Fruit fly (Drosophila melanogaster) whole organism, embryonic: Measurements from ENCODE around the gene siz.

Experiments
- Atf6 ChIP-seq: fragments of 200-800 bp; sonication (Bioruptor generic); IDR thresholded peaks from 2 replicates; pipeline ENCODE4 v1.3.6; 2022; ENCODE audit warnings: missing biosample characterization, missing genetic modification characterization
- Awh ChIP-seq: fragments of 200-800 bp; sonication (Bioruptor generic); IDR thresholded peaks from 2 replicates; pipeline ENCODE4, ENCODE4 v1.3.6; 2022; ENCODE audit warnings: missing biosample characterization, missing genetic modification characterization
- C15 ChIP-seq: fragments of 200-800 bp; sonication (Bioruptor generic); IDR thresholded peaks from 3 replicates; pipeline ENCODE4 v1.3.6; 2022; ENCODE audit warnings: missing biosample characterization, missing genetic modification characterization
- CG12299 ChIP-seq: fragments of 200-800 bp; sonication (Bioruptor generic); optimal IDR thresholded peaks from 2 replicates; lab custom pipeline; 2018; ENCODE audit warnings: missing biosample characterization, mild to moderate bottlenecking, missing genetic modification characterization
- CG1233 ChIP-seq: fragments of 200-800 bp; sonication (Bioruptor generic); optimal IDR thresholded peaks from 4 replicates; lab custom pipeline; 2018; ENCODE audit warnings: missing biosample characterization, mild to moderate bottlenecking, missing genetic modification characterization
- CG12744 ChIP-seq: fragments of 200-800 bp; sonication (Bioruptor generic); optimal IDR thresholded peaks from 2 replicates; lab custom pipeline; 2016; ENCODE audit warnings: missing biosample characterization, missing genetic modification characterization
- CG15479 ChIP-seq: fragments of 200-800 bp; sonication (Bioruptor generic); optimal IDR thresholded peaks from 3 replicates; lab custom pipeline; 2019; ENCODE audit warnings: missing biosample characterization, mild to moderate bottlenecking, missing genetic modification characterization, moderate library complexity
- CG16863 ChIP-seq: fragments of 200-800 bp; sonication (Bioruptor generic); optimal IDR thresholded peaks from 3 replicates; lab custom pipeline; 2016; ENCODE audit warnings: missing biosample characterization, missing genetic modification characterization
- CG17568 ChIP-seq: fragments of 200-800 bp; sonication (Bioruptor generic); optimal IDR thresholded peaks from 2 replicates; lab custom pipeline; 2018; ENCODE audit warnings: missing biosample characterization, mild to moderate bottlenecking, missing genetic modification characterization, moderate library complexity
- CG2116 ChIP-seq: fragments of 200-800 bp; sonication (Bioruptor generic); optimal IDR thresholded peaks from 3 replicates; lab custom pipeline; 2018; ENCODE audit warnings: missing biosample characterization, mild to moderate bottlenecking, missing genetic modification characterization
- CG2678 ChIP-seq: fragments of 200-800 bp; sonication (Bioruptor generic); optimal IDR thresholded peaks from 3 replicates; lab custom pipeline; 2019; ENCODE audit warnings: missing biosample characterization, mild to moderate bottlenecking, missing genetic modification characterization, moderate library complexity
- CG31388 ChIP-seq: fragments of 200-800 bp; sonication (Bioruptor generic); optimal IDR thresholded peaks from 2 replicates; lab custom pipeline; 2016; ENCODE audit warnings: missing biosample characterization, missing genetic modification characterization
- CG7928 ChIP-seq: fragments of 200-800 bp; sonication (Bioruptor generic); optimal IDR thresholded peaks from 2 replicates; lab custom pipeline; 2017; ENCODE audit warnings: missing biosample characterization, mild to moderate bottlenecking, missing genetic modification characterization
- CG8089 ChIP-seq: fragments of 200-800 bp; sonication (Bioruptor generic); optimal IDR thresholded peaks from 3 replicates; lab custom pipeline; 2016; ENCODE audit warnings: missing biosample characterization, missing genetic modification characterization
- CG8281 ChIP-seq: fragments of 200-800 bp; sonication (Bioruptor generic); optimal IDR thresholded peaks from 2 replicates; lab custom pipeline; 2018; ENCODE audit warnings: missing biosample characterization, mild to moderate bottlenecking, missing genetic modification characterization, moderate library complexity
- CG9215 ChIP-seq: fragments of 200-800 bp; sonication (Bioruptor generic); IDR thresholded peaks from 2 replicates; pipeline ENCODE4 v1.3.6; 2022; ENCODE audit warnings: missing biosample characterization, missing genetic modification characterization
- CG9797 ChIP-seq: fragments of 200-800 bp; sonication (Bioruptor generic); optimal IDR thresholded peaks from 3 replicates; lab custom pipeline; 2018; ENCODE audit warnings: missing biosample characterization, mild to moderate bottlenecking, missing genetic modification characterization
- Chrac-16 ChIP-seq: fragments of 200-800 bp; sonication (Bioruptor generic); optimal IDR thresholded peaks from 3 replicates; lab custom pipeline; 2016; ENCODE audit warnings: missing biosample characterization, missing genetic modification characterization
- Dad ChIP-seq: fragments of 200-800 bp; sonication (Bioruptor generic); optimal IDR thresholded peaks from 3 replicates; lab custom pipeline; 2016; ENCODE audit warnings: missing biosample characterization, missing genetic modification characterization
- Dbx ChIP-seq: fragments of 200-800 bp; sonication (Bioruptor generic); IDR thresholded peaks from 3 replicates; pipeline ENCODE4 v1.3.6; 2022; ENCODE audit warnings: missing biosample characterization, missing genetic modification characterization
- Dfd ChIP-seq, 2 experiments: fragments of >200 bp; optimal IDR thresholded peaks; 2 replicates each; lab custom pipeline; 2017; ENCODE audit warnings: missing biosample characterization in 2 of 2, missing genetic modification characterization in 2 of 2
- Dref ChIP-seq: fragments of 200-800 bp; sonication (Bioruptor generic); IDR thresholded peaks from 2 replicates; pipeline ENCODE4 v1.3.6; 2022; ENCODE audit warnings: missing biosample characterization, missing genetic modification characterization
- E2f1 ChIP-seq: fragments of 200-800 bp; sonication (Bioruptor generic); IDR thresholded peaks from 2 replicates; pipeline ENCODE4 v1.3.6; 2022; ENCODE audit warnings: missing biosample characterization, missing genetic modification characterization
- Ets65A ChIP-seq: fragments of 200-800 bp; sonication (Bioruptor generic); peaks from one replicate; lab custom pipeline; 2016; ENCODE audit warnings: missing biosample characterization, missing genetic modification characterization
- Fer1 ChIP-seq: fragments of 200-800 bp; sonication (Bioruptor generic); optimal IDR thresholded peaks from 2 replicates; lab custom pipeline; 2017; ENCODE audit warnings: missing biosample characterization, mild to moderate bottlenecking, missing genetic modification characterization
- H15 ChIP-seq: fragments of 200-800 bp; sonication (Bioruptor generic); IDR thresholded peaks from 3 replicates; pipeline ENCODE4 v1.3.6; 2022; ENCODE audit warnings: missing biosample characterization, missing genetic modification characterization
- Hr78 ChIP-seq, 2 experiments: fragments of 200-800 bp in 1 of 2; fragments of >200 bp in 1 of 2; sonication (Bioruptor generic) in 1 of 2; optimal IDR thresholded peaks; 2 replicates each; lab custom pipeline; 2017 to 2019; ENCODE audit warnings: missing biosample characterization in 2 of 2, missing genetic modification characterization in 2 of 2, mild to moderate bottlenecking in 1 of 2, moderate library complexity in 1 of 2
- MBD-R2 ChIP-seq: fragments of 200-800 bp; sonication (Bioruptor generic); IDR thresholded peaks from 2 replicates; pipeline ENCODE4 v1.3.6; 2022; ENCODE audit warnings: missing biosample characterization, missing genetic modification characterization
- Nf-YA ChIP-seq: fragments of 200-800 bp; sonication (Bioruptor generic); IDR thresholded peaks from 2 replicates; pipeline ENCODE4 v1.3.6; 2022; ENCODE audit warnings: missing biosample characterization, missing genetic modification characterization
- Optix ChIP-seq: fragments of 200-800 bp; sonication (Bioruptor generic); IDR thresholded peaks from 3 replicates; pipeline ENCODE4 v1.3.6; 2022; ENCODE audit warnings: missing biosample characterization, missing genetic modification characterization
- PHDP ChIP-seq: fragments of 200-800 bp; sonication (Bioruptor generic); optimal IDR thresholded peaks from 3 replicates; lab custom pipeline; 2018; ENCODE audit warnings: missing biosample characterization, mild to moderate bottlenecking, missing genetic modification characterization, moderate library complexity
- Pdp1 ChIP-seq, 2 experiments: fragments of 200-800 bp; sonication (Bioruptor generic); optimal IDR thresholded peaks; 3 replicates each; lab custom pipeline; 2016; ENCODE audit warnings: missing biosample characterization in 2 of 2, missing genetic modification characterization in 2 of 2, mild to moderate bottlenecking in 1 of 2, moderate library complexity in 1 of 2
- Poxn ChIP-seq: fragments of 200-800 bp; sonication (Bioruptor generic); IDR thresholded peaks from 2 replicates; pipeline ENCODE4 v1.3.6; 2022; ENCODE audit warnings: missing biosample characterization, missing genetic modification characterization
- Spps ChIP-seq: fragments of 200-800 bp; sonication (Bioruptor generic); optimal IDR thresholded peaks from 2 replicates; lab custom pipeline; 2018; ENCODE audit warnings: missing biosample characterization, mild to moderate bottlenecking, missing genetic modification characterization
- amos ChIP-seq: fragments of 200-800 bp; sonication (Bioruptor generic); IDR thresholded peaks from 2 replicates; pipeline ENCODE4 v1.3.6; 2022; ENCODE audit warnings: missing biosample characterization, missing genetic modification characterization; ENCODE audit not compliant: partially characterized antibody
- bab2 ChIP-seq: fragments of 200-800 bp; sonication (Bioruptor generic); optimal IDR thresholded peaks from 2 replicates; lab custom pipeline; 2016; ENCODE audit warnings: missing biosample characterization, missing genetic modification characterization
- cas ChIP-seq: fragments of 200-800 bp; sonication (Bioruptor generic); IDR thresholded peaks from 2 replicates; pipeline ENCODE4 v1.3.6; 2022; ENCODE audit warnings: missing biosample characterization, missing genetic modification characterization
- corto ChIP-seq: fragments of 200-800 bp; sonication (Bioruptor generic); optimal IDR thresholded peaks from 2 replicates; lab custom pipeline; 2016; ENCODE audit warnings: missing biosample characterization, mild to moderate bottlenecking, missing genetic modification characterization, moderate library complexity
- esg ChIP-seq: fragments of 200-800 bp; sonication (Bioruptor generic); conservative IDR thresholded peaks from 2 replicates; pipeline ENCODE4 v1.3.6; 2022; ENCODE audit warnings: missing biosample characterization, missing genetic modification characterization
- klu ChIP-seq: fragments of 200-800 bp; sonication (Bioruptor generic); IDR thresholded peaks from 2 replicates; pipeline ENCODE4 v1.3.6; 2022; ENCODE audit warnings: missing biosample characterization, missing genetic modification characterization
- mld ChIP-seq: fragments of 200-800 bp; sonication (Bioruptor generic); IDR thresholded peaks from 3 replicates; pipeline ENCODE4 v1.3.6; 2022; ENCODE audit warnings: missing biosample characterization, missing genetic modification characterization; ENCODE audit not compliant: partially characterized antibody
- otp ChIP-seq: fragments of 200-800 bp; sonication (Bioruptor generic); IDR thresholded peaks from 3 replicates; pipeline ENCODE4, ENCODE4 v1.3.6; 2022; ENCODE audit warnings: missing biosample characterization, missing genetic modification characterization
- pnt ChIP-seq: fragments of 200-800 bp; sonication (Bioruptor generic); optimal IDR thresholded peaks from 3 replicates; lab custom pipeline; 2016; ENCODE audit warnings: missing biosample characterization, missing genetic modification characterization
- prd ChIP-seq, 3 experiments: fragments of >200 bp in 2 of 3; fragments of 200-800 bp in 1 of 3; sonication (Bioruptor generic) in 1 of 3; optimal IDR thresholded peaks in 2 of 3; IDR thresholded peaks in 1 of 3; 2 replicates in 2 of 3; 3 replicates in 1 of 3; pipeline versions ENCODE4 v1.3.6 to Lab custom; 2017 to 2022; ENCODE audit warnings: missing biosample characterization in 1 of 3, missing genetic modification characterization in 1 of 3
- pzg ChIP-seq: fragments of 200-800 bp; sonication (Bioruptor generic); optimal IDR thresholded peaks from 3 replicates; lab custom pipeline; 2018; ENCODE audit warnings: missing biosample characterization, mild to moderate bottlenecking, missing genetic modification characterization, moderate library complexity
- rib ChIP-seq: fragments of 200-800 bp; sonication (Bioruptor generic); IDR thresholded peaks from 2 replicates; pipeline ENCODE4 v1.3.6; 2022; ENCODE audit warnings: missing biosample characterization, missing genetic modification characterization
- salm ChIP-seq: fragments of 200-800 bp; sonication (Bioruptor generic); optimal IDR thresholded peaks from 2 replicates; lab custom pipeline; 2018; ENCODE audit warnings: missing biosample characterization, mild to moderate bottlenecking, missing genetic modification characterization
- shn ChIP-seq: fragments of 200-800 bp; sonication (Bioruptor generic); optimal IDR thresholded peaks from 3 replicates; lab custom pipeline; 2016; ENCODE audit warnings: missing biosample characterization, missing genetic modification characterization
- stc ChIP-seq: fragments of 200-800 bp; sonication (Bioruptor generic); IDR thresholded peaks from 2 replicates; pipeline ENCODE4 v1.3.6; 2022; ENCODE audit warnings: missing biosample characterization, missing genetic modification characterization
- stwl ChIP-seq: fragments of 200-800 bp; sonication (Bioruptor generic); optimal IDR thresholded peaks from 3 replicates; lab custom pipeline; 2018; ENCODE audit warnings: missing biosample characterization, mild to moderate bottlenecking, missing genetic modification characterization, moderate library complexity
- zen ChIP-seq: fragments of 200-800 bp; sonication (Bioruptor generic); optimal IDR thresholded peaks from 3 replicates; lab custom pipeline; 2018; ENCODE audit warnings: missing biosample characterization, mild to moderate bottlenecking, missing genetic modification characterization, moderate library complexity

The siz gene

dm6 chr3L:21053763-21054162 lies 19.4 kb downstream of the siz start (continued):
- TF ChIP-seq Chrac-16 (GFP tag; lab: Kevin White, UChicago) (peak; percentile 50), E2f1 (GFP tag; lab: Robert Waterston, UW) (peak; percentile 69), C15 (GFP tag; lab: Robert Waterston, UW) (no peak), CG9797 (GFP tag; lab: Kevin White, UChicago) (no peak), cas (no peak), Nf-YA (GFP tag; lab: Robert Waterston, UW) (peak; percentile 67), pnt (GFP tag; lab: Kevin White, UChicago) (no peak), corto (GFP tag; lab: Kevin White, UChicago) (no peak), CG12299 (tag; lab: Kevin White, UChicago) (peak; percentile 72), Dbx (GFP tag; lab: Robert Waterston, UW) (0 out of 3 replicates have a peak, but pooled peaks have one; percentile 48), MBD-R2 (GFP tag; lab: Robert Waterston, UW) (peak; percentile 29; the same call in 1 of the 2 replicates), Hr78 (GFP tag; optimal IDR thresholded peaks at IDR 0.05; lab: Kevin White, UChicago) (peak in 1 of 2 experiments; percentile 45), Spps (tag; lab: Kevin White, UChicago) (peak; percentile 54), CG2116 (peak; percentile 26), CG12744 (GFP tag; lab: Kevin White, UChicago) (peak; percentile 43), Poxn (GFP tag; lab: Robert Waterston, UW) (no peak), CG8089 (peak; percentile 31), CG31388 (GFP tag; lab: Kevin White, UChicago) (no peak), stwl (tag; lab: Kevin White, UChicago) (no peak), H15 (GFP tag; lab: Robert Waterston, UW) (peak; percentile 65; the same call in 1 of the 3 replicates), CG15479 (GFP tag; lab: Kevin White, UChicago) (no peak), klu (GFP tag; lab: Robert Waterston, UW) (no peak), salm (peak; percentile 73), amos (no peak), bab2 (GFP tag; lab: Kevin White, UChicago) (peak; percentile 51), zen (tag; lab: Kevin White, UChicago) (peak; percentile 52), PHDP (tag; lab: Kevin White, UChicago) (peak; percentile 83), Optix (no peak), shn (GFP tag; lab: Kevin White, UChicago) (peak; percentile 19), CG7928 (GFP tag; lab: Kevin White, UChicago) (no peak), Dfd (GFP tag; optimal IDR thresholded peaks at IDR 0.05; lab: Kevin White, UChicago) (no peak), CG9215 (peak; percentile 40; the same call in 1 of the 2 replicates), CG8281 (tag; lab: Kevin White, UChicago) (peak; percentile 46), CG16863 (GFP tag; lab: Kevin White, UChicago) (peak; percentile 49), Pdp1 (GFP tag; optimal IDR thresholded peaks at IDR 0.05; lab: Kevin White, UChicago) (peak; percentile 30 to 50), CG2678 (tag; lab: Kevin White, UChicago) (peak; percentile 83), CG1233 (GFP tag; lab: Kevin White, UChicago) (peak; percentile 52), rib (GFP tag; lab: Robert Waterston, UW) (no peak), otp (GFP tag; lab: Robert Waterston, UW) (no peak; the same call in 2 of the 3 replicates), Dref (GFP tag; lab: Robert Waterston, UW) (no peak), pzg (no peak), prd (optimal IDR thresholded peaks at IDR 0.05; lab: Kevin White, UChicago) (no peak), prd (GFP tag; IDR thresholded peaks at IDR 0.05; lab: Robert Waterston, UW) (peak; percentile 79), Atf6 (peak; percentile 82), Fer1 (GFP tag; lab: Kevin White, UChicago) (peak; percentile 75), stc (GFP tag; lab: Robert Waterston, UW) (peak; percentile 82), mld (GFP tag; lab: Robert Waterston, UW) (no peak), CG17568 (GFP tag; lab: Kevin White, UChicago) (peak; percentile 48), Awh (GFP tag; lab: Robert Waterston, UW) (peak; percentile 89), Ets65A (peak; percentile 64), esg (GFP tag; lab: Robert Waterston, UW) (peak; percentile 75), Dad (GFP tag; lab: Kevin White, UChicago) (peak; percentile 24)
